Worm (Caenorhabditis elegans): ENCODE results near the gene unc-60.

- TF ChIP-seq che-1 (tag; optimal IDR thresholded peaks at IDR 0.05), result no peak
- no peak for TF ChIP-seq sdc-2 (tag; optimal IDR thresholded peaks at IDR 0.05)
- no peak for TF ChIP-seq unc-86 (tag; optimal IDR thresholded peaks at IDR 0.05)
- no peak for TF ChIP-seq nhr-11 (tag; optimal IDR thresholded peaks at IDR 0.05)
- TF ChIP-seq C38D4.7 (GFP tag; optimal IDR thresholded peaks at IDR 0.05), result no peak
- no peak for TF ChIP-seq dmd-4 (tag; optimal IDR thresholded peaks at IDR 0.05; ENCODE audit: borderline replicate concordance)
- no peak for TF ChIP-seq pha-2 (tag; optimal IDR thresholded peaks at IDR 0.05)
- peak; percentile 90 for TF ChIP-seq hlh-30 (tag; optimal IDR thresholded peaks at IDR 0.05; ENCODE audit: insufficient read depth)
- TF ChIP-seq pha-4 (tag; optimal IDR thresholded peaks at IDR 0.05), result no peak
- TF ChIP-seq elt-2 (tag; optimal IDR thresholded peaks at IDR 0.05), result no peak
- TF ChIP-seq unc-42 (tag; optimal IDR thresholded peaks at IDR 0.05), result no peak
- no peak for TF ChIP-seq pax-1 (tag; optimal IDR thresholded peaks at IDR 0.05)
These were observed 7.9 kb upstream of the unc-60 start for ce11 chrV:1466949-1467348.
